Worm (Caenorhabditis elegans): Measurements from ENCODE around the gene F20B6.5.

DNA sequence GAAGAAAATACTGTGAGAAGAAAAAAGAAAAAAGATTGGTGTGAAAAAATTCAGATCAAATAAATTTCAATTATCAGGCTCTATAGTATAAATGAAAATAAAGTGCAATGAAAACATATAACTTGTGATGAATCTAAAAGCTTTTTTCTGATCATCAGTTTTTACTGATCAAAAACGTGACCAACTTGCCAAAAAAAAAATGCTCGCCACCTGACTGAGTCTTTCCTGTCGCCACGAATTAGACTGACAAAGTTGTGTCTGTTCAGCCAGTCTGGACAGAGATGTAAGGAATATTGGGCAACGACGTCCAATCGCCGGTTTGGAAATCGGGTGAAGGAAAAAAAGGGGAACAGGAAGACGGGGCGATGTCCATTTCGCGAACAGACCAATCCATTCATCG, 19.8 kb upstream of the F20B6.5 start:
- TF ChIP-seq W03F9.2 (tag; optimal IDR thresholded peaks at IDR 0.05): no peak
- TF ChIP-seq him-1 (tag; optimal IDR thresholded peaks at IDR 0.05): no peak
- no peak for TF ChIP-seq dao-5 (tag; optimal IDR thresholded peaks at IDR 0.05)
